Fruit fly (Drosophila melanogaster) whole organism, adult: ENCODE data around the gene Oct-TyrR.

Source experiments
- CG11617 ChIP-seq: fragments of 200-800 bp; sonication (Bioruptor generic); optimal IDR thresholded peaks from 2 replicates; lab custom pipeline; 2017; ENCODE audit warnings: mild to moderate bottlenecking, missing biosample characterization, missing genetic modification reagents, missing genetic modification characterization
- CG12768 ChIP-seq: fragments of 200-800 bp; sonication (Bioruptor generic); optimal IDR thresholded peaks from 2 replicates; lab custom pipeline; 2017; ENCODE audit warnings: missing biosample characterization, missing genetic modification characterization, mild to moderate bottlenecking, moderate library complexity, missing genetic modification reagents
- CG14711 ChIP-seq: fragments of 200-800 bp; sonication (Bioruptor generic); optimal IDR thresholded peaks from 2 replicates; lab custom pipeline; 2018; ENCODE audit warnings: missing biosample characterization, mild to moderate bottlenecking, missing genetic modification characterization, moderate library complexity
- CG1620 ChIP-seq: fragments of 200-800 bp; sonication (Bioruptor generic); optimal IDR thresholded peaks from 2 replicates; lab custom pipeline; 2016; ENCODE audit warnings: missing biosample characterization, missing genetic modification characterization
- CG33017 ChIP-seq: fragments of 200-800 bp; sonication (Bioruptor generic); optimal IDR thresholded peaks from 2 replicates; lab custom pipeline; 2018; ENCODE audit warnings: missing biosample characterization, mild to moderate bottlenecking, missing genetic modification characterization, moderate library complexity
- CG5204 ChIP-seq: fragments of 200-800 bp; sonication (Bioruptor generic); optimal IDR thresholded peaks from 2 replicates; lab custom pipeline; 2016; ENCODE audit warnings: missing biosample characterization, missing genetic modification characterization
- CG7045 ChIP-seq: fragments of 200-800 bp; sonication (Bioruptor generic); optimal IDR thresholded peaks from 2 replicates; lab custom pipeline; 2017; ENCODE audit warnings: missing biosample characterization, mild to moderate bottlenecking, missing genetic modification characterization
- CG7101 ChIP-seq: fragments of 200-800 bp; sonication (Bioruptor generic); optimal IDR thresholded peaks from 2 replicates; lab custom pipeline; 2018; ENCODE audit warnings: missing biosample characterization, mild to moderate bottlenecking, missing genetic modification characterization, moderate library complexity
- Clk ChIP-seq: fragments of 200-800 bp; sonication (Bioruptor generic); optimal IDR thresholded peaks from 2 replicates; lab custom pipeline; 2017; ENCODE audit warnings: missing biosample characterization, missing genetic modification characterization
- Crg-1 ChIP-seq: fragments of 200-800 bp; sonication (Bioruptor generic); optimal IDR thresholded peaks from 2 replicates; lab custom pipeline; 2016; ENCODE audit warnings: missing biosample characterization, missing genetic modification characterization
- Hr96 ChIP-seq: fragments of 200-800 bp; sonication (Bioruptor generic); optimal IDR thresholded peaks from 2 replicates; lab custom pipeline; 2016; ENCODE audit warnings: missing biosample characterization, missing genetic modification characterization
- Mnt ChIP-seq: fragments of 200-800 bp; sonication (Bioruptor generic); optimal IDR thresholded peaks from 2 replicates; lab custom pipeline; 2016; ENCODE audit warnings: missing biosample characterization, mild to moderate bottlenecking, missing genetic modification characterization
- bab1 ChIP-seq: fragments of 200-800 bp; sonication (Bioruptor generic); optimal IDR thresholded peaks from 3 replicates; lab custom pipeline; 2019; ENCODE audit warnings: missing biosample characterization, mild to moderate bottlenecking, missing genetic modification characterization, moderate library complexity
- cic ChIP-seq: fragments of 200-800 bp; sonication (Bioruptor generic); optimal IDR thresholded peaks from 2 replicates; lab custom pipeline; 2017; ENCODE audit warnings: missing biosample characterization, mild to moderate bottlenecking, missing genetic modification characterization, moderate library complexity
- cnc ChIP-seq, 2 experiments: fragments of >200 bp; optimal IDR thresholded peaks; 2 replicates each; lab custom pipeline; 2017
- kay ChIP-seq: fragments of 200-800 bp; sonication (Bioruptor generic); peaks from one replicate; lab custom pipeline; 2016; ENCODE audit warnings: missing biosample characterization, missing genetic modification characterization, borderline replicate concordance
- ovo ChIP-seq: fragments of 200-800 bp; sonication (Bioruptor generic); optimal IDR thresholded peaks from 2 replicates; lab custom pipeline; 2016; ENCODE audit warnings: missing biosample characterization, missing genetic modification characterization
- pad ChIP-seq: fragments of 200-800 bp; sonication (Bioruptor generic); optimal IDR thresholded peaks from 3 replicates; lab custom pipeline; 2017; ENCODE audit warnings: missing biosample characterization, missing genetic modification characterization, mild to moderate bottlenecking, moderate library complexity, missing genetic modification reagents
- tj ChIP-seq: fragments of 200-800 bp; sonication (Bioruptor generic); optimal IDR thresholded peaks from 3 replicates; lab custom pipeline; 2017; ENCODE audit warnings: missing biosample characterization, mild to moderate bottlenecking, missing genetic modification characterization, moderate library complexity
- toe ChIP-seq: fragments of 200-800 bp; sonication (Bioruptor generic); optimal IDR thresholded peaks from 2 replicates; lab custom pipeline; 2016; ENCODE audit warnings: missing biosample characterization, missing genetic modification characterization

Oct-TyrR gene

dm6 chr3L:22091339-22091738 lies 56.5 kb downstream of the Oct-TyrR start:
- TF ChIP-seq CG11617 (no peak), Clk (no peak), ovo (GFP tag; lab: Kevin White, UChicago) (no peak), cnc (optimal IDR thresholded peaks at IDR 0.05; lab: Kevin White, UChicago) (no peak), toe (GFP tag; lab: Kevin White, UChicago) (no peak), CG7101 (tag; lab: Kevin White, UChicago) (no peak), Hr96 (no peak), kay (GFP tag; lab: Kevin White, UChicago) (no peak), CG1620 (GFP tag; lab: Kevin White, UChicago) (no peak), bab1 (GFP tag; lab: Kevin White, UChicago) (no peak), Mnt (GFP tag; lab: Kevin White, UChicago) (no peak), CG5204 (GFP tag; lab: Kevin White, UChicago) (no peak), CG12768 (GFP tag; lab: Kevin White, UChicago) (no peak), CG14711 (tag; lab: Kevin White, UChicago) (no peak), cic (GFP tag; lab: Kevin White, UChicago) (no peak)

dm6 chr3L:22094308-22094866 lies 59.6 kb downstream of the Oct-TyrR start:
- TF ChIP-seq cnc (optimal IDR thresholded peaks at IDR 0.05; lab: Kevin White, UChicago), result no peak
- no peak for TF ChIP-seq CG7045 (GFP tag; lab: Kevin White, UChicago)
- no peak for TF ChIP-seq CG11617
- TF ChIP-seq CG33017 (tag; lab: Kevin White, UChicago), result no peak
- no peak for TF ChIP-seq Clk
- no peak for TF ChIP-seq bab1 (GFP tag; lab: Kevin White, UChicago)
- no peak for TF ChIP-seq CG12768 (GFP tag; lab: Kevin White, UChicago)
- no peak for TF ChIP-seq CG1620 (GFP tag; lab: Kevin White, UChicago)
- no peak for TF ChIP-seq Crg-1 (GFP tag; lab: Kevin White, UChicago)
- TF ChIP-seq CG5204 (GFP tag; lab: Kevin White, UChicago), result no peak
- TF ChIP-seq ovo (GFP tag; lab: Kevin White, UChicago), result no peak
- TF ChIP-seq tj, result no peak
- no peak for TF ChIP-seq kay (GFP tag; lab: Kevin White, UChicago)
- no peak for TF ChIP-seq Hr96
- TF ChIP-seq Mnt (GFP tag; lab: Kevin White, UChicago), result no peak
- no peak for TF ChIP-seq pad
- no peak for TF ChIP-seq cic (GFP tag; lab: Kevin White, UChicago)
- no peak for TF ChIP-seq CG14711 (tag; lab: Kevin White, UChicago)
- no peak for TF ChIP-seq toe (GFP tag; lab: Kevin White, UChicago)
- TF ChIP-seq CG7101 (tag; lab: Kevin White, UChicago), result no peak

- TF ChIP-seq cnc (optimal IDR thresholded peaks at IDR 0.05; lab: Kevin White, UChicago), result no peak
- TF ChIP-seq CG12768 (GFP tag; lab: Kevin White, UChicago), result no peak
- TF ChIP-seq Mnt (GFP tag; lab: Kevin White, UChicago), result no peak
- no peak for TF ChIP-seq bab1 (GFP tag; lab: Kevin White, UChicago)
These were observed 71.9 kb downstream of the Oct-TyrR start for dm6 chr3L:22106704-22107103.

- no peak for TF ChIP-seq CG7101 (tag; lab: Kevin White, UChicago)
These were observed 75.1 kb downstream of the Oct-TyrR start for dm6 chr3L:22109903-22110302.

dm6 chr3L:22113186-22113585 lies 78.4 kb downstream of the Oct-TyrR start:
- TF ChIP-seq Crg-1 (GFP tag; lab: Kevin White, UChicago), result no peak
